Worm (Caenorhabditis elegans): ENCODE measurements around the gene K10G4.3.

DNA sequence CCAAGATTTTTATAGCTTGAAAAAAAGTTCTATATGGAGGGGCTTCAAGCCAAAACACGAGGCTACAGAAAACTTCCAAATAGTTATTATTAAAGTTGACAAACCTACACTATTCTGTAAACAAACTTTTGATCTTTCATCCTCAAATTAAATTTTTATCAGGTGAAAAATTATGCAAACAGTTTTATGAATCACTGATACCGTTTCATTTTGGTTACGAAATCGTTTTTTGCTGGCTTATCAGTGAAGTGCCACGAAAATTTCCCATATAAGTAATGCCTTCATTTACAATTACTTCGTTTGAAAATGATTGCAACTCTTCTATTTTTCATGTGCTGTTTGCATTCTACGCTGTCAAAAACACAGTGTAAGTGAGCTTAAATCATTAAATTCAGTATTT lies 26.0 kb downstream of the K10G4.3 start, which contains the start of gene T19C9.8:
- no peak for TF ChIP-seq ets-4 (tag; optimal IDR thresholded peaks at IDR 0.05)
- no peak for TF ChIP-seq elt-2 (tag; optimal IDR thresholded peaks at IDR 0.05)
- TF ChIP-seq pqm-1 (tag; optimal IDR thresholded peaks at IDR 0.05): no peak
- TF ChIP-seq tbx-2 (tag; optimal IDR thresholded peaks at IDR 0.05): no peak
- TF ChIP-seq pag-3 (tag; optimal IDR thresholded peaks at IDR 0.05; ENCODE audit: borderline replicate concordance): no peak
- no peak for TF ChIP-seq lin-11 (tag; optimal IDR thresholded peaks at IDR 0.05)
- TF ChIP-seq odd-2 (tag; optimal IDR thresholded peaks at IDR 0.05): no peak
- no peak for TF ChIP-seq sox-4 (tag; optimal IDR thresholded peaks at IDR 0.05)
- no peak for TF ChIP-seq pros-1 (tag; optimal IDR thresholded peaks at IDR 0.05)
- no peak for TF ChIP-seq F13H6.1 (tag; optimal IDR thresholded peaks at IDR 0.05)
- TF ChIP-seq dmd-4 (tag; optimal IDR thresholded peaks at IDR 0.05; ENCODE audit: borderline replicate concordance): no peak
- no peak for TF ChIP-seq ceh-48 (tag; optimal IDR thresholded peaks at IDR 0.05)
